Worm (Caenorhabditis elegans): Measurements from ENCODE around the gene C38H2.3.

DNA sequence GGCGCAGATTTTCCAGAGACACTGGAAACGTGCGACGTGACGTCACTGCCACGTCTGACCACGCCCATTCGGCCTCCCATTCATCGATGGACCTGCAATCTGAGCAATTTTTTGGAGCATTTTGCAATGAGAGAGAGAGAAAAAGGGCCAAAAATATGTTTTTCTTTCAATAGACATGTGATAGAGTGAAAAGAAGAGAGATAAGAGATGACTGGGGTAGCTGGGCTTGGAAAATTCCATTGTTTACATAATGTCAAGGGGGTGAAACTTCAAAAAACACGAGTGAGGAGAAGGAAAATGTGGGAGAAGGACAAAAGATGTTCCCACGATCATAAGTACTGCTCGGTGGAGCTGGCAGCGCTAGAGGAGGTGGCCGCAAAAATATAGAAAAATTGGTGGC, 9.6 kb upstream of the C38H2.3 start, which contains the start of gene M03C11.1:
- no peak for TF ChIP-seq dao-5 (tag; optimal IDR thresholded peaks at IDR 0.05)
- TF ChIP-seq him-1 (tag; optimal IDR thresholded peaks at IDR 0.05), result no peak

Data from whole organism, L4/young adult.